Fruit fly (Drosophila melanogaster): ENCODE data around the gene CG6040.

dm6 chr3R:19090983-19091748 lies 5.6 kb upstream of the CG6040 start:
- TF ChIP-seq Sox102F (GFP tag; optimal IDR thresholded peaks at IDR 0.05) (no peak), fd59A (GFP tag; optimal IDR thresholded peaks at IDR 0.05) (no peak)

All from whole organism, prepupa.